Fruit fly (Drosophila melanogaster): ENCODE data around the gene CG34355.

The CG34355 gene

dm6 chr3R:23820290-23820689, 16.6 kb downstream of the CG34355 start (continued):
- no peak for TF ChIP-seq CG9876 (GFP tag; optimal IDR thresholded peaks at IDR 0.05)
- TF ChIP-seq grau (tag; optimal IDR thresholded peaks at IDR 0.05) = peak; percentile 40
- no peak for TF ChIP-seq Kr (GFP tag; optimal IDR thresholded peaks at IDR 0.05)
- TF ChIP-seq tna (GFP tag; IDR thresholded peaks at IDR 0.05; ENCODE audit: partially characterized antibody) = no peak
- TF ChIP-seq Asciz (GFP tag; optimal IDR thresholded peaks at IDR 0.05) = no peak
- TF ChIP-seq CG6854 (GFP tag; optimal IDR thresholded peaks at IDR 0.05) = no peak
- TF ChIP-seq maf-S (GFP tag; optimal IDR thresholded peaks at IDR 0.05) = no peak
- TF ChIP-seq CG2875 (GFP tag; optimal IDR thresholded peaks at IDR 0.05) = no peak
- no peak for TF ChIP-seq Trl (optimal IDR thresholded peaks at IDR 0.05)
- TF ChIP-seq Trl (GFP tag; optimal IDR thresholded peaks at IDR 0.05) = no peak
- TF ChIP-seq klu (GFP tag; IDR thresholded peaks at IDR 0.05) = no peak
- TF ChIP-seq CG18764 (GFP tag; optimal IDR thresholded peaks at IDR 0.05) = no peak
- TF ChIP-seq Nf-YB (GFP tag; optimal IDR thresholded peaks at IDR 0.05) = no peak
- TF ChIP-seq PHDP (tag; optimal IDR thresholded peaks at IDR 0.05) = peak; percentile 16
- no peak for TF ChIP-seq fd3F (GFP tag; optimal IDR thresholded peaks at IDR 0.05)
- no peak for TF ChIP-seq BtbVII (GFP tag; optimal IDR thresholded peaks at IDR 0.05)
- TF ChIP-seq Ssrp (tag; optimal IDR thresholded peaks at IDR 0.05) = no peak
- TF ChIP-seq Hr51 (GFP tag; optimal IDR thresholded peaks at IDR 0.05) = peak in 1 of 2 experiments; percentile 21
- TF ChIP-seq CrebB (tag; optimal IDR thresholded peaks at IDR 0.05) = no peak
- no peak for TF ChIP-seq CG5180 (GFP tag; optimal IDR thresholded peaks at IDR 0.05)
- TF ChIP-seq Sry-δ (GFP tag; optimal IDR thresholded peaks at IDR 0.05) = peak; percentile 31
- no peak for TF ChIP-seq pan (optimal IDR thresholded peaks at IDR 0.05)
- TF ChIP-seq pan (GFP tag; optimal IDR thresholded peaks at IDR 0.05 in 1 of 2, IDR thresholded peaks at IDR 0.05 in 1 of 2) = peak in 1 of 2 experiments; percentile 43
- 0 out of 2 replicates have a peak, but pooled peaks have one; percentile 44 for TF ChIP-seq CG31441 (GFP tag; IDR thresholded peaks at IDR 0.05)
- TF ChIP-seq tll (GFP tag; optimal IDR thresholded peaks at IDR 0.05) = no peak
- no peak for TF ChIP-seq da (GFP tag; optimal IDR thresholded peaks at IDR 0.05)
- no peak for TF ChIP-seq fu2 (GFP tag; optimal IDR thresholded peaks at IDR 0.05)
- no peak for TF ChIP-seq CG31388 (GFP tag; optimal IDR thresholded peaks at IDR 0.05)
- TF ChIP-seq jing (GFP tag; optimal IDR thresholded peaks at IDR 0.05) = no peak
- TF ChIP-seq sima (GFP tag; optimal IDR thresholded peaks at IDR 0.05) = no peak
- no peak for TF ChIP-seq ro (GFP tag; IDR thresholded peaks at IDR 0.05)
- TF ChIP-seq CG11560 (tag; IDR thresholded peaks at IDR 0.05) = no peak
- no peak for TF ChIP-seq CG18619 (GFP tag; optimal IDR thresholded peaks at IDR 0.05)
- TF ChIP-seq CG1603 (tag; optimal IDR thresholded peaks at IDR 0.05) = peak; percentile 41
- TF ChIP-seq ac (GFP tag; optimal IDR thresholded peaks at IDR 0.05) = no peak
- TF ChIP-seq Spps (tag; optimal IDR thresholded peaks at IDR 0.05) = no peak
- TF ChIP-seq CG14710 (tag; optimal IDR thresholded peaks at IDR 0.05) = peak; percentile 51
- no peak for TF ChIP-seq Tbp (GFP tag; optimal IDR thresholded peaks at IDR 0.05)
- TF ChIP-seq insv (GFP tag; optimal IDR thresholded peaks at IDR 0.05) = no peak
- no peak for TF ChIP-seq CG43689 (GFP tag; IDR thresholded peaks at IDR 0.05)
- TF ChIP-seq dimm (GFP tag; IDR thresholded peaks at IDR 0.05) = no peak
- peak; percentile 78 for TF ChIP-seq Dbx (GFP tag; IDR thresholded peaks at IDR 0.05)
- no peak for TF ChIP-seq CG31365 (tag; optimal IDR thresholded peaks at IDR 0.05)
- no peak for TF ChIP-seq CG8281 (tag; optimal IDR thresholded peaks at IDR 0.05)
- TF ChIP-seq CG11093 (GFP tag; IDR thresholded peaks at IDR 0.05) = no peak
- TF ChIP-seq hb (GFP tag; IDR thresholded peaks at IDR 0.05; ENCODE audit: partially characterized antibody) = no peak
- peak; percentile 81 for TF ChIP-seq CG12659 (GFP tag; optimal IDR thresholded peaks at IDR 0.05)
- TF ChIP-seq Usf (GFP tag; optimal IDR thresholded peaks at IDR 0.05) = no peak
- TF ChIP-seq CG10462 (GFP tag; optimal IDR thresholded peaks at IDR 0.05) = no peak
- peak; percentile 50 for TF ChIP-seq CG11504 (tag; optimal IDR thresholded peaks at IDR 0.05)
- TF ChIP-seq CG6765 (GFP tag; optimal IDR thresholded peaks at IDR 0.05) = no peak

Data from whole organism, embryonic.